Worm (Caenorhabditis elegans) whole organism, late embryonic: Measurements from ENCODE around the gene Y46G5A.22.

ENCODE experiments used
- C38D4.7 ChIP-seq: fragments of 200-800 bp; sonication (Bioruptor generic); optimal IDR thresholded peaks from 2 replicates; lab custom pipeline; 2018; ENCODE audit warnings: mild to moderate bottlenecking, missing genetic modification characterization, moderate library complexity, missing compliant biosample characterization
- F13H6.1 ChIP-seq: sonication (generic microtip); optimal IDR thresholded peaks from 2 replicates; lab custom pipeline; 2016; ENCODE audit warnings: missing genetic modification characterization, missing compliant biosample characterization
- K02D7.2 ChIP-seq: sonication (generic microtip); optimal IDR thresholded peaks from 2 replicates; lab custom pipeline; 2017; ENCODE audit warnings: mild to moderate bottlenecking, missing genetic modification characterization, missing compliant biosample characterization
- K09A11.1 ChIP-seq: sonication (generic microtip); optimal IDR thresholded peaks from 2 replicates; lab custom pipeline; 2017; ENCODE audit warnings: antibody characterized with exemption, mild to moderate bottlenecking, missing genetic modification characterization, missing compliant biosample characterization; ENCODE audit not compliant: insufficient read depth
- T23F11.4 ChIP-seq: fragments of 200-800 bp; sonication (Bioruptor generic); optimal IDR thresholded peaks from 2 replicates; lab custom pipeline; 2018; ENCODE audit warnings: mild to moderate bottlenecking, missing genetic modification characterization, missing compliant biosample characterization
- ceh-14 ChIP-seq: sonication (generic microtip); optimal IDR thresholded peaks from 2 replicates; lab custom pipeline; 2016; ENCODE audit warnings: missing genotype, missing genetic modification characterization, missing compliant biosample characterization
- ceh-19 ChIP-seq: fragments of 200-800 bp; sonication (Bioruptor generic); optimal IDR thresholded peaks from 2 replicates; lab custom pipeline; 2018; ENCODE audit warnings: mild to moderate bottlenecking, missing genetic modification characterization, missing compliant biosample characterization
- ceh-2 ChIP-seq: sonication (generic microtip); optimal IDR thresholded peaks from 2 replicates; lab custom pipeline; 2016; ENCODE audit warnings: missing genotype, missing genetic modification characterization, missing compliant biosample characterization
- ceh-22 ChIP-seq: sonication (generic microtip); optimal IDR thresholded peaks from 2 replicates; lab custom pipeline; 2017; ENCODE audit warnings: missing biosample characterization, missing genetic modification characterization
- ceh-24 ChIP-seq: sonication (generic microtip); optimal IDR thresholded peaks from 2 replicates; lab custom pipeline; 2016; ENCODE audit warnings: mild to moderate bottlenecking, missing genetic modification characterization, missing compliant biosample characterization
- ceh-31 ChIP-seq: sonication (generic microtip); optimal IDR thresholded peaks from 2 replicates; lab custom pipeline; 2016; ENCODE audit warnings: missing genetic modification characterization, missing compliant biosample characterization
- ceh-45 ChIP-seq: fragments of 200-800 bp; sonication (Bioruptor generic); IDR thresholded peaks from 2 replicates; pipeline ENCODE4 v1.3.6; 2022; ENCODE audit warnings: missing genetic modification reagents, missing genetic modification characterization, missing compliant biosample characterization
- che-1 ChIP-seq: sonication (generic microtip); optimal IDR thresholded peaks from 2 replicates; lab custom pipeline; 2016; ENCODE audit warnings: mild to moderate bottlenecking, missing genetic modification characterization, missing compliant biosample characterization
- dve-1 ChIP-seq: sonication (generic microtip); optimal IDR thresholded peaks from 2 replicates; lab custom pipeline; 2017; ENCODE audit warnings: antibody characterized with exemption, mild to moderate bottlenecking, missing genetic modification characterization, missing compliant biosample characterization
- elt-2 ChIP-seq: sonication (generic microtip); optimal IDR thresholded peaks from 2 replicates; lab custom pipeline; 2016; ENCODE audit warnings: missing genetic modification reagents, missing genetic modification characterization, missing compliant biosample characterization
- elt-4 ChIP-seq: sonication (generic microtip); optimal IDR thresholded peaks from 2 replicates; lab custom pipeline; 2016; ENCODE audit warnings: missing genetic modification characterization, missing compliant biosample characterization
- ets-4 ChIP-seq: sonication (generic microtip); optimal IDR thresholded peaks from 2 replicates; lab custom pipeline; 2016; ENCODE audit warnings: missing genetic modification characterization, missing compliant biosample characterization
- eyg-1 ChIP-seq: sonication (generic microtip); optimal IDR thresholded peaks from 2 replicates; lab custom pipeline; 2016; ENCODE audit warnings: missing genotype, missing genetic modification characterization, missing compliant biosample characterization
- fkh-10 ChIP-seq: fragments of 150-350 bp; optimal IDR thresholded peaks from 2 replicates; lab custom pipeline; 2014; ENCODE audit warnings: missing biosample characterization, missing genetic modification reagents, missing genetic modification characterization
- fkh-6 ChIP-seq: sonication (generic microtip); optimal IDR thresholded peaks from 2 replicates; lab custom pipeline; 2016; ENCODE audit warnings: missing genetic modification characterization, missing compliant biosample characterization
- gmeb-2 ChIP-seq: sonication (generic microtip); optimal IDR thresholded peaks from 2 replicates; lab custom pipeline; 2016; ENCODE audit warnings: missing genetic modification characterization, inconsistent platforms, missing compliant biosample characterization
- hlh-30 ChIP-seq: sonication (generic microtip); optimal IDR thresholded peaks from 2 replicates; lab custom pipeline; 2017; ENCODE audit warnings: antibody characterized with exemption, missing genetic modification characterization, missing compliant biosample characterization; ENCODE audit not compliant: insufficient read depth
- hlh-8 ChIP-seq: sonication (generic microtip); optimal IDR thresholded peaks from 2 replicates; lab custom pipeline; 2016; ENCODE audit warnings: missing genotype, missing genetic modification characterization, missing compliant biosample characterization
- lin-11 ChIP-seq: fragments of 200-800 bp; sonication (Bioruptor generic); optimal IDR thresholded peaks from 2 replicates; lab custom pipeline; 2018; ENCODE audit warnings: mild to moderate bottlenecking, missing genetic modification characterization, missing compliant biosample characterization
- madf-2 ChIP-seq: sonication (generic microtip); optimal IDR thresholded peaks from 2 replicates; lab custom pipeline; 2017; ENCODE audit warnings: missing genetic modification characterization, missing compliant biosample characterization
- mec-3 ChIP-seq: sonication (generic microtip); optimal IDR thresholded peaks from 2 replicates; lab custom pipeline; 2016; ENCODE audit warnings: borderline replicate concordance, missing genetic modification characterization, missing compliant biosample characterization
- nfya-1 ChIP-seq: sonication (generic microtip); optimal IDR thresholded peaks from 2 replicates; lab custom pipeline; 2017; ENCODE audit warnings: missing genetic modification characterization, mild to moderate bottlenecking, missing compliant biosample characterization, antibody characterized with exemption, moderate library complexity
- odd-2 ChIP-seq: sonication (generic microtip); optimal IDR thresholded peaks from 2 replicates; lab custom pipeline; 2017; ENCODE audit warnings: antibody characterized with exemption, mild to moderate bottlenecking, missing genetic modification characterization, missing compliant biosample characterization
- pax-1 ChIP-seq: fragments of 150-350 bp; optimal IDR thresholded peaks from 2 replicates; lab custom pipeline; 2014; ENCODE audit warnings: missing biosample characterization, missing genetic modification characterization
- pha-2 ChIP-seq: sonication (generic microtip); optimal IDR thresholded peaks from 2 replicates; lab custom pipeline; 2017; ENCODE audit warnings: mild to moderate bottlenecking, missing genetic modification characterization, missing compliant biosample characterization
- pha-4 ChIP-seq: fragments of 150-350 bp; optimal IDR thresholded peaks from 2 replicates; lab custom pipeline; 2018; ENCODE audit warnings: missing biosample characterization, missing genetic modification reagents, missing genetic modification characterization
- ref-2 ChIP-seq: sonication (generic microtip); optimal IDR thresholded peaks from 2 replicates; lab custom pipeline; 2016; ENCODE audit warnings: missing genetic modification characterization, missing compliant biosample characterization
- ttx-3 ChIP-seq: sonication (generic microtip); optimal IDR thresholded peaks from 2 replicates; lab custom pipeline; 2016; ENCODE audit warnings: missing genetic modification reagents, missing genetic modification characterization, missing compliant biosample characterization
- unc-3 ChIP-seq, 2 experiments: fragments of 200-800 bp in 1 of 2; sonication (Bioruptor generic) in 1 of 2; sonication (generic microtip) in 1 of 2; conservative IDR thresholded peaks in 1 of 2; optimal IDR thresholded peaks in 1 of 2; 2 replicates each; pipeline versions ENCODE4 v1.3.6 to Lab custom; 2016 to 2022; ENCODE audit warnings: missing compliant biosample characterization in 2 of 2, missing genetic modification characterization in 2 of 2, missing genetic modification reagents in 1 of 2
- unc-42 ChIP-seq: sonication (generic microtip); optimal IDR thresholded peaks from 2 replicates; lab custom pipeline; 2016; ENCODE audit warnings: missing genotype, missing genetic modification characterization, missing compliant biosample characterization
- ztf-16 ChIP-seq: sonication (generic microtip); optimal IDR thresholded peaks from 2 replicates; lab custom pipeline; 2017; ENCODE audit warnings: missing genetic modification characterization, missing compliant biosample characterization

Gene Y46G5A.22

ce11 chrII:12850129-12850528 is 31.7 kb upstream of the Y46G5A.22 start, which contains the start of gene Y46G5A.28:
Gene Y46G5A.28, plus strand, starts transcription at chrII:12850429.
- TF ChIP-seq pha-4 (tag; lab: Kevin White, UChicago) (no peak), ztf-16 (tag; lab: Kevin White, UChicago) (no peak), ceh-2 (tag; lab: Kevin White, UChicago) (no peak), gmeb-2 (no peak), K02D7.2 (tag; lab: Kevin White, UChicago) (no peak), unc-42 (tag; lab: Kevin White, UChicago) (no peak)

ce11 chrII:12847736-12848135 is 29.3 kb upstream of the Y46G5A.22 start, which contains the start of gene pes-10:
Gene pes-10, minus strand, starts transcription at chrII:12847836.
- TF ChIP-seq fkh-10 (GFP tag; lab: Kevin White, UChicago) = no peak
- TF ChIP-seq odd-2 (tag; lab: Kevin White, UChicago) = no peak
- TF ChIP-seq ref-2 (tag; lab: Kevin White, UChicago) = no peak

- TF ChIP-seq odd-2 (tag; lab: Kevin White, UChicago) = no peak
- TF ChIP-seq pha-2 (tag; lab: Kevin White, UChicago) = no peak
- no peak for TF ChIP-seq elt-4 (tag; lab: Kevin White, UChicago)
- TF ChIP-seq elt-2 = no peak
- no peak for TF ChIP-seq C38D4.7 (GFP tag; lab: Kevin White, UChicago)
- no peak for TF ChIP-seq ceh-19 (GFP tag; lab: Kevin White, UChicago)
- no peak for TF ChIP-seq K02D7.2 (tag; lab: Kevin White, UChicago)
- TF ChIP-seq ets-4 (tag; lab: Kevin White, UChicago) = no peak
- TF ChIP-seq ttx-3 (tag; lab: Kevin White, UChicago) = no peak
- TF ChIP-seq lin-11 (tag; lab: Kevin White, UChicago) = no peak
- TF ChIP-seq fkh-10 (GFP tag; lab: Kevin White, UChicago) = no peak
- no peak for TF ChIP-seq ceh-31 (tag; lab: Kevin White, UChicago)
- no peak for TF ChIP-seq nfya-1 (tag; lab: Kevin White, UChicago)
- TF ChIP-seq che-1 (tag; lab: Kevin White, UChicago) = no peak
- TF ChIP-seq ceh-22 = no peak
- no peak for TF ChIP-seq T23F11.4
- no peak for TF ChIP-seq madf-2
- no peak for TF ChIP-seq K09A11.1 (tag; lab: Kevin White, UChicago)
- no peak for TF ChIP-seq eyg-1
These were observed 21.7 kb upstream of the Y46G5A.22 start, which contains the start of gene lgc-35 for ce11 chrII:12840057-12840456. Gene lgc-35, minus strand, starts transcription at chrII:12840157.

ce11 chrII:12830347-12830746 is 12.0 kb upstream of the Y46G5A.22 start, which contains the start of gene bcmo-1:
Gene bcmo-1, plus strand, starts transcription at chrII:12830676.
- no peak for TF ChIP-seq ceh-45
- TF ChIP-seq, all 69 proteins: peak for 0

ce11 chrII:12828863-12829262 is 10.5 kb upstream of the Y46G5A.22 start, which contains the start of gene Y46G5A.23:
Gene Y46G5A.23, minus strand, starts transcription at chrII:12828963.
- TF ChIP-seq unc-3 (GFP tag; conservative IDR thresholded peaks at IDR 0.05; lab: Robert Waterston, UW) (no peak), unc-3 (tag; optimal IDR thresholded peaks at IDR 0.05; lab: Kevin White, UChicago) (no peak), lin-11 (tag; lab: Kevin White, UChicago) (no peak), che-1 (tag; lab: Kevin White, UChicago) (no peak), F13H6.1 (no peak), pha-2 (tag; lab: Kevin White, UChicago) (no peak), pax-1 (tag; lab: Kevin White, UChicago) (no peak), C38D4.7 (GFP tag; lab: Kevin White, UChicago) (no peak), T23F11.4 (no peak), ceh-14 (tag; lab: Kevin White, UChicago) (no peak), hlh-30 (tag; lab: Kevin White, UChicago) (no peak), ceh-19 (GFP tag; lab: Kevin White, UChicago) (no peak), mec-3 (no peak), hlh-8 (no peak), dve-1 (tag; lab: Kevin White, UChicago) (no peak), madf-2 (no peak), fkh-6 (tag; lab: Kevin White, UChicago) (no peak), ceh-24 (tag; lab: Kevin White, UChicago) (no peak)
